Fruit fly (Drosophila melanogaster): ENCODE measurements at regions not wholly inside any gene's neighbourhood (a gene's known extent, or its start where the extent isn't known, plus 50 kb on each side); places are given as distances from the start of the nearest gene placed in this dataset.

dm6 chr3L:26164467-26164866, 51.1 kb upstream of the CG40160 start:
- peak; percentile 85 for TF ChIP-seq ssp (GFP tag; IDR thresholded peaks at IDR 0.05)
- TF ChIP-seq CG1024 (GFP tag; IDR thresholded peaks at IDR 0.05), result peak; percentile 77; the same call in 1 of the 2 replicates
